Worm (Caenorhabditis elegans): ENCODE measurements around the gene C49G7.7.

Gene C49G7.7

DNA sequence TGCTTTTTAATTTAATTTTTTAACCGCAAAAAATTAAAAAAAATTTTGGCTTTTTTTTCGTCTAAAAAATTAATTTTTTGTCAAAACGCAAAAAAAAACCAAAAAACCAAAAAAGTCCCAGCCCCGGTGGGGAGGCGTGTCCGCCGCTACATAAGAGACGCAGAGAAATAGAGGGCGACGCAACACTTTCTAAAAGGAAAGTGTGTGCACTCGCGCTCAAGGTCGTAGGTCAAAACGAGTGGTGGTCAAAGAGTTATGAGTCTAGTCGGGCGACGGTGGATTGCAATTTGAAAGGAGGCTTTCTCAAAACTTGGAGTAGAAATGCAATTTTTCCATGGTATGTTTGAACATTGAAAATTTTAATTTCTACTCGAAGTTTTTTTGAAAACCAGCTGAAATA lies 29.7 kb upstream of the C49G7.7 start:
- TF ChIP-seq nhr-67 (tag; optimal IDR thresholded peaks at IDR 0.05) (no peak), pha-4 (tag; optimal IDR thresholded peaks at IDR 0.05) (no peak), sea-2 (GFP tag; optimal IDR thresholded peaks at IDR 0.05) (no peak), snpc-4 (tag; optimal IDR thresholded peaks at IDR 0.05) (no peak), R02D3.7 (tag; optimal IDR thresholded peaks at IDR 0.05) (no peak), jun-1 (tag; optimal IDR thresholded peaks at IDR 0.05) (no peak), skn-1 (tag; optimal IDR thresholded peaks at IDR 0.05) (no peak), nhr-43 (tag; optimal IDR thresholded peaks at IDR 0.05; ENCODE audit: poor library complexity, severe bottlenecking) (no peak), unc-39 (tag; optimal IDR thresholded peaks at IDR 0.05) (no peak), ZK546.5 (tag; optimal IDR thresholded peaks at IDR 0.05) (no peak), nhr-25 (tag; optimal IDR thresholded peaks at IDR 0.05) (no peak), ceh-16 (tag; optimal IDR thresholded peaks at IDR 0.05) (no peak), daf-12 (tag; optimal IDR thresholded peaks at IDR 0.05) (no peak), nhr-77 (tag; optimal IDR thresholded peaks at IDR 0.05) (no peak), ztf-4 (tag; optimal IDR thresholded peaks at IDR 0.05) (no peak), nhr-76 (tag; optimal IDR thresholded peaks at IDR 0.05) (no peak), ztf-11 (tag; optimal IDR thresholded peaks at IDR 0.05) (no peak), aly-2 (tag; optimal IDR thresholded peaks at IDR 0.05) (no peak), elt-3 (tag; optimal IDR thresholded peaks at IDR 0.05) (no peak)

DNA sequence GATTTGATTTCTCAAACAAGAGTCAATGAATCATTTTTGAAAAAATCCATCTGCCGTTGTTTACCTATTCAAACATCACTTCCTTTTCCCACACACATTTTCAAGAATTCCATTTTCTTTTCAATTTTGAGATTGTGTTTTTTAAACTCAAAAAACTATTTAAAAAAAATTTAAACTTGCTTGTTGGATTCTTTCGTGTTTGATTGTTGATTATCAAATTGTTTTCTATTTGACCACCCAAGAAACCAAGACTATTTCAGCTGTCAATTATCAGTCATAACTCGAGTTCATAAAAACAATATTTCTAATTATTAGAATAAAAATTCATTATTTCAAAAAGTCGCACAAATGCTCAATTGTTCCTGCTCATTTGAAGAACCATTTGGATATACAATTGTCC lies 29.1 kb upstream of the C49G7.7 start, which contains the start of gene srh-8:
Gene srh-8 (plus strand): TSS at position 301 of the 400 bp plus-strand sequence.
- no peak for TF ChIP-seq tbx-2 (tag; optimal IDR thresholded peaks at IDR 0.05)
- TF ChIP-seq unc-39 (tag; optimal IDR thresholded peaks at IDR 0.05), result no peak
- TF ChIP-seq lin-39 (tag; optimal IDR thresholded peaks at IDR 0.05), result no peak
- TF ChIP-seq nhr-77 (tag; optimal IDR thresholded peaks at IDR 0.05), result no peak
- TF ChIP-seq pha-4 (tag; optimal IDR thresholded peaks at IDR 0.05), result no peak
- TF ChIP-seq jun-1 (tag; optimal IDR thresholded peaks at IDR 0.05), result no peak
- TF ChIP-seq ZK546.5 (tag; optimal IDR thresholded peaks at IDR 0.05), result no peak
- TF ChIP-seq lsy-12 (tag; optimal IDR thresholded peaks at IDR 0.05), result no peak
- TF ChIP-seq elt-1 (tag; optimal IDR thresholded peaks at IDR 0.05), result no peak
- TF ChIP-seq elt-3 (tag; optimal IDR thresholded peaks at IDR 0.05), result no peak
- TF ChIP-seq eor-1 (tag; optimal IDR thresholded peaks at IDR 0.05), result no peak
- TF ChIP-seq nhr-11 (tag; optimal IDR thresholded peaks at IDR 0.05), result no peak
- TF ChIP-seq egl-5 (tag; optimal IDR thresholded peaks at IDR 0.05), result no peak

DNA sequence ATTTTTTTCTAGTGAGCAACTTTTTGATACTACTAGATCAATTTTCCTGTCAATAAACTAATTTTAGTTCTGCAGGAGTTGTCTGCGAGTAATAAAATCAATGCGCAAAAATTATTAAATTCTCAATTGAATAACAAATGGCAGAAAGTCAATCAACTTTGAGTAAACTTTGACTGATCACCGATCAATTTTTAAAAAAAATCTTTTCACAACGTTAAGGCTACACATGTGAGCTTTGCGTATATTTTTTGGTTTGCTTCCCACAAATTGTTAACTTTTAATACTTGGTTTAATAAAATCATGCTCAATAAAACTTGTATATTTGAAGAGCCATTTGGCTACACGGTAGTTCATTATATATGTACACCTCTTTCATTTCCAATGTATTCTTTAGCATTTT lies 26.3 kb upstream of the C49G7.7 start, which contains the start of gene srh-7:
Gene srh-7 (plus strand): TSS at position 301 of the 400 bp plus-strand sequence.
- TF ChIP-seq ceh-9 (tag; optimal IDR thresholded peaks at IDR 0.05), result no peak
- TF ChIP-seq ceh-28 (tag; optimal IDR thresholded peaks at IDR 0.05), result no peak
- no peak for TF ChIP-seq egl-5 (tag; optimal IDR thresholded peaks at IDR 0.05)
- TF ChIP-seq pha-4 (tag; optimal IDR thresholded peaks at IDR 0.05), result no peak
- TF ChIP-seq nhr-11 (tag; optimal IDR thresholded peaks at IDR 0.05), result no peak
- no peak for TF ChIP-seq aly-2 (tag; optimal IDR thresholded peaks at IDR 0.05)
- no peak for TF ChIP-seq elt-1 (tag; optimal IDR thresholded peaks at IDR 0.05)
- no peak for TF ChIP-seq ama-1 (optimal IDR thresholded peaks at IDR 0.05)

DNA sequence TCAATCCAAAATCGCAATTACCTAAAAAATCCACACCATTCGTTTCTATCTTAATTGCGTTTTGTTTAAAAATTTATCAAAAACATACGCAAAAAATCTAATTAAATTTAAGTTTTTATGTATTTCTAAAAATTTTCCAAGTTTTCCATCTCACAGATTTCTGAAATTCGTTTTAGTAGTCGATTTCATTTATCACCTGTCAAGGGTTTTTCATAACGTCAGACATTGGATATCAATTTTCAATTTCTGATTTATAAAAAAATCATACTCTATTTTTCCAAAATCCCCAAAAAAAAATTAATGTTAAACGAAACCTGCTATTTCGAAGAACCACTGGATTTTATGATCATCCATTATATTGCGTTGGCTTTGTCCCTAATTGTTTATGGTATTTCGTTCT lies 24.1 kb upstream of the C49G7.7 start, which contains the start of gene srh-4:
Gene srh-4 (plus strand): TSS at position 301 of the 400 bp plus-strand sequence.
- TF ChIP-seq nfya-1 (tag; optimal IDR thresholded peaks at IDR 0.05; ENCODE audit: insufficient read depth) (no peak), ceh-82 (tag; optimal IDR thresholded peaks at IDR 0.05) (no peak), elt-1 (tag; optimal IDR thresholded peaks at IDR 0.05) (no peak), fkh-10 (GFP tag; optimal IDR thresholded peaks at IDR 0.05) (no peak)

DNA sequence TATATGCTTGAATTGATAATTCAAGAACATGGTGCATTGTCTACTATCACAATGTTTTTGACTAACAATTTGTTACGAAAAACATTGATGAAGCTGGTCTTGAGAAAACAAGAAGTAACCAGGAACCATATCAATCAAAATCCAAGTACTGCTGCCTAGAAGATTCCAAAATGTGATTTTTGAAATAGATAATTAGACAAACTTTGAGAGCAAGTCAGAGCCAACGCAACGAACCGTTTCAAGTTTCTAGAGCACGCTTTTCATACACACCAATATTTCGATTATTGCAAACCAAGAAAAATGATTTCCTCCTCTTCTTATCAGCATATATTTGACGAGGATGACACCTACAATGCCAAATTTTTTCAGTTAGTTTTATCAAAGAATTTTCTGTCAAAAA lies 17.5 kb upstream of the C49G7.7 start, which contains the start of gene srw-89:
Gene srw-89 (plus strand): TSS at position 301 of the 400 bp plus-strand sequence.
- TF ChIP-seq jun-1 (tag; optimal IDR thresholded peaks at IDR 0.05), result no peak

DNA sequence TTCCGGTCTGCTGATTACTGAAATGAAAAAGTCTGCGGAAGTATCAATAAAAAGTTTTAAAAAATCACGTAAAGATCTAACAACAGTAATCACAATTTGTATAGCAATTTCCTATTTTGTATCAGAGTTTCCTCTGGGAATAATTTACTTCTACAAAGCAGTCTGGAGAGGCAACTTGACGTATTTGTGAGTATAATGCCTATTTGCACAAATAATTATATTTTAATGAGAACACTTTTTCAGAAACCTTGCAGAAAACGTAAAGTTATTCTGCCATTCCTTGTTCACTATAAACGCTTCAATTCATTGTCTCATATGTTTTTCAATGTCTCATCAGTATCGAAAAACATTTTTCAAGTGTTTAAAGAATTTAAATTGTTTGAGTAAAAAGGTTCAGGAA lies 15.7 kb upstream of the C49G7.7 start:
- no peak for TF ChIP-seq elt-1 (tag; optimal IDR thresholded peaks at IDR 0.05)
- TF ChIP-seq nhr-76 (tag; optimal IDR thresholded peaks at IDR 0.05), result no peak
- no peak for TF ChIP-seq lsy-12 (tag; optimal IDR thresholded peaks at IDR 0.05)
- no peak for TF ChIP-seq snpc-4 (tag; optimal IDR thresholded peaks at IDR 0.05)
- TF ChIP-seq pqm-1 (tag; optimal IDR thresholded peaks at IDR 0.05), result no peak
- no peak for TF ChIP-seq ceh-28 (tag; optimal IDR thresholded peaks at IDR 0.05)
- TF ChIP-seq eor-1 (tag; optimal IDR thresholded peaks at IDR 0.05), result no peak
- no peak for TF ChIP-seq daf-12 (tag; optimal IDR thresholded peaks at IDR 0.05)
- TF ChIP-seq mdl-1 (tag; optimal IDR thresholded peaks at IDR 0.05), result no peak
- TF ChIP-seq ZK546.5 (tag; optimal IDR thresholded peaks at IDR 0.05), result no peak
- no peak for TF ChIP-seq pha-4 (tag; optimal IDR thresholded peaks at IDR 0.05)
- TF ChIP-seq R02D3.7 (tag; optimal IDR thresholded peaks at IDR 0.05), result no peak
- no peak for TF ChIP-seq nhr-237 (tag; optimal IDR thresholded peaks at IDR 0.05)
- no peak for TF ChIP-seq zag-1 (tag; optimal IDR thresholded peaks at IDR 0.05)
- no peak for TF ChIP-seq fos-1 (tag; optimal IDR thresholded peaks at IDR 0.05)
- no peak for TF ChIP-seq nhr-28 (tag; optimal IDR thresholded peaks at IDR 0.05)
- no peak for TF ChIP-seq sea-2 (GFP tag; optimal IDR thresholded peaks at IDR 0.05)
